Worm (Caenorhabditis elegans) whole organism, L1 larva: Measurements from ENCODE around the gene R09A1.3.

ENCODE experiments used
- C04F5.9 ChIP-seq: sonication (generic microtip); optimal IDR thresholded peaks from 2 replicates; lab custom pipeline; 2016; ENCODE audit warnings: missing genetic modification characterization, missing compliant biosample characterization
- Y116A8C.19 ChIP-seq: sonication (generic microtip); optimal IDR thresholded peaks from 2 replicates; lab custom pipeline; 2016; ENCODE audit warnings: missing compliant biosample characterization, missing genetic modification characterization, borderline replicate concordance
- aha-1 ChIP-seq: fragments of 150-350 bp; optimal IDR thresholded peaks from 2 replicates; lab custom pipeline; 2014; ENCODE audit warnings: missing biosample characterization, missing genetic modification characterization
- aly-2 ChIP-seq: fragments of 150-350 bp; optimal IDR thresholded peaks from 2 replicates; lab custom pipeline; 2014; ENCODE audit warnings: missing biosample characterization, missing genetic modification characterization
- blmp-1 ChIP-seq: fragments of 150-350 bp; optimal IDR thresholded peaks from 2 replicates; lab custom pipeline; 2014; ENCODE audit warnings: missing biosample characterization, missing genetic modification characterization
- ceh-8 ChIP-seq: fragments of 200-800 bp; sonication (Bioruptor generic); optimal IDR thresholded peaks from 2 replicates; lab custom pipeline; 2018; ENCODE audit warnings: mild to moderate bottlenecking, missing genetic modification characterization, moderate library complexity, missing compliant biosample characterization
- ceh-88 ChIP-seq: fragments of 200-800 bp; sonication (Bioruptor generic); IDR thresholded peaks from 2 replicates; pipeline ENCODE4 v1.3.6; 2022; ENCODE audit warnings: missing genetic modification characterization, missing compliant biosample characterization
- ceh-90 ChIP-seq: sonication (generic microtip); optimal IDR thresholded peaks from 2 replicates; lab custom pipeline; 2016; ENCODE audit warnings: missing genetic modification characterization, missing compliant biosample characterization
- ces-1 ChIP-seq: fragments of 150-350 bp; optimal IDR thresholded peaks from 2 replicates; lab custom pipeline; 2014; ENCODE audit warnings: missing biosample characterization, missing genetic modification reagents, missing genetic modification characterization
- egl-13 ChIP-seq: sonication (generic microtip); optimal IDR thresholded peaks from 2 replicates; lab custom pipeline; 2016; ENCODE audit warnings: missing genotype, missing genetic modification reagents, missing genetic modification characterization, missing compliant biosample characterization
- egl-27 ChIP-seq, 2 experiments: fragments of 150-350 bp in 1 of 2; sonication (generic microtip); optimal IDR thresholded peaks; 3 replicates each; lab custom pipeline; 2017 to 2018; ENCODE audit warnings: missing biosample characterization in 2 of 2, missing genetic modification characterization in 2 of 2, missing genetic modification reagents in 2 of 2
- elt-2 ChIP-seq: sonication (generic microtip); optimal IDR thresholded peaks from 2 replicates; lab custom pipeline; 2016; ENCODE audit warnings: missing genetic modification characterization, mild to moderate bottlenecking, inconsistent platforms, missing compliant biosample characterization, missing genetic modification reagents
- elt-3 ChIP-seq, 6 experiments: fragments of 150-350 bp in 1 of 6; sonication (generic microtip); optimal IDR thresholded peaks; 2 replicates each; lab custom pipeline; 2017 to 2018; ENCODE audit warnings: missing biosample characterization in 6 of 6, missing genetic modification characterization in 6 of 6, inconsistent platforms in 1 of 6
- ets-5 ChIP-seq: fragments of 200-800 bp; sonication (Bioruptor generic); IDR thresholded peaks from 2 replicates; pipeline ENCODE4 v1.3.6; 2022; ENCODE audit warnings: missing genetic modification characterization, missing compliant biosample characterization
- fkh-10 ChIP-seq: sonication (generic microtip); optimal IDR thresholded peaks from 2 replicates; lab custom pipeline; 2017; ENCODE audit warnings: missing biosample characterization, missing genetic modification reagents, missing genetic modification characterization
- fkh-4 ChIP-seq: sonication (generic microtip); optimal IDR thresholded peaks from 2 replicates; lab custom pipeline; 2016; ENCODE audit warnings: missing compliant biosample characterization, missing genetic modification characterization, borderline replicate concordance
- fos-1 ChIP-seq: fragments of 150-350 bp; optimal IDR thresholded peaks from 2 replicates; lab custom pipeline; 2014; ENCODE audit warnings: missing biosample characterization, missing genetic modification characterization
- grh-1 ChIP-seq: fragments of 200-800 bp; sonication (Bioruptor generic); IDR thresholded peaks from 2 replicates; pipeline ENCODE4 v1.3.6; 2022; ENCODE audit warnings: missing genetic modification reagents, missing genetic modification characterization, missing compliant biosample characterization
- lin-14 ChIP-seq: fragments of 200-800 bp; sonication (Bioruptor generic); optimal IDR thresholded peaks from 2 replicates; lab custom pipeline; 2018; ENCODE audit warnings: mild to moderate bottlenecking, missing genetic modification characterization, moderate library complexity, missing compliant biosample characterization
- lin-15B ChIP-seq: fragments of 150-350 bp; sonication (generic microtip); optimal IDR thresholded peaks from 3 replicates; lab custom pipeline; 2014; ENCODE audit warnings: missing biosample characterization, missing genetic modification characterization
- lin-39 ChIP-seq: fragments of 150-350 bp; optimal IDR thresholded peaks from 2 replicates; lab custom pipeline; 2014; ENCODE audit warnings: missing biosample characterization, missing genetic modification reagents, missing genetic modification characterization
- lir-3 ChIP-seq: sonication (generic microtip); optimal IDR thresholded peaks from 2 replicates; lab custom pipeline; 2016; ENCODE audit warnings: mild to moderate bottlenecking, missing genetic modification characterization, moderate library complexity, missing compliant biosample characterization; ENCODE audit not compliant: poor library complexity
- lsy-2 ChIP-seq, 2 experiments: fragments of 150-350 bp; optimal IDR thresholded peaks; 2 replicates each; lab custom pipeline; 2014; ENCODE audit warnings: missing biosample characterization in 2 of 2, missing genetic modification characterization in 2 of 2
- mab-9 ChIP-seq: fragments of 200-800 bp; sonication (Bioruptor generic); IDR thresholded peaks from 2 replicates; pipeline ENCODE4 v1.3.6; 2022; ENCODE audit warnings: missing genetic modification reagents, missing genetic modification characterization, missing compliant biosample characterization
- mdl-1 ChIP-seq, 2 experiments: fragments of 150-350 bp; optimal IDR thresholded peaks; 2 replicates each; lab custom pipeline; 2014 to 2017; ENCODE audit warnings: missing biosample characterization in 2 of 2, missing genetic modification characterization in 2 of 2, inconsistent platforms in 1 of 2
- mef-2 ChIP-seq: fragments of 150-350 bp; optimal IDR thresholded peaks from 2 replicates; lab custom pipeline; 2014; ENCODE audit warnings: missing biosample characterization, missing genetic modification characterization
- mep-1 ChIP-seq: fragments of 150-350 bp; optimal IDR thresholded peaks from 2 replicates; lab custom pipeline; 2014; ENCODE audit warnings: missing biosample characterization, missing genetic modification characterization
- nhr-11 ChIP-seq: fragments of 150-350 bp; optimal IDR thresholded peaks from 2 replicates; lab custom pipeline; 2014; ENCODE audit warnings: missing biosample characterization, missing genetic modification characterization
- nhr-12 ChIP-seq: sonication (generic microtip); optimal IDR thresholded peaks from 2 replicates; lab custom pipeline; 2017; ENCODE audit warnings: missing biosample characterization, missing genetic modification characterization
- nhr-20 ChIP-seq: sonication (generic microtip); optimal IDR thresholded peaks from 2 replicates; lab custom pipeline; 2016; ENCODE audit warnings: mild to moderate bottlenecking, missing genetic modification characterization, missing compliant biosample characterization
- nhr-237 ChIP-seq: fragments of 150-350 bp; optimal IDR thresholded peaks from 2 replicates; lab custom pipeline; 2014; ENCODE audit warnings: missing biosample characterization, missing genetic modification characterization
- nhr-28 ChIP-seq: fragments of 150-350 bp; optimal IDR thresholded peaks from 2 replicates; lab custom pipeline; 2014; ENCODE audit warnings: missing biosample characterization, missing genetic modification characterization
- nhr-47 ChIP-seq: sonication (generic microtip); optimal IDR thresholded peaks from 2 replicates; lab custom pipeline; 2016; ENCODE audit warnings: mild to moderate bottlenecking, missing genetic modification characterization, moderate library complexity, missing compliant biosample characterization
- nhr-76 ChIP-seq: sonication (generic microtip); optimal IDR thresholded peaks from 2 replicates; lab custom pipeline; 2017; ENCODE audit warnings: missing biosample characterization, missing genetic modification characterization
- nhr-77 ChIP-seq: fragments of 150-350 bp; optimal IDR thresholded peaks from 2 replicates; lab custom pipeline; 2014; ENCODE audit warnings: missing biosample characterization, missing genetic modification characterization
- nhr-85 ChIP-seq: sonication (generic microtip); peaks from one replicate; lab custom pipeline; 2016; ENCODE audit warnings: missing genetic modification characterization, inconsistent platforms, missing compliant biosample characterization
- pag-3 ChIP-seq: sonication (generic microtip); optimal IDR thresholded peaks from 2 replicates; lab custom pipeline; 2017; ENCODE audit warnings: missing genetic modification characterization, mild to moderate bottlenecking, missing compliant biosample characterization, antibody characterized with exemption, borderline replicate concordance; ENCODE audit not compliant: insufficient read depth
- pqm-1 ChIP-seq: sonication (generic microtip); optimal IDR thresholded peaks from 3 replicates; lab custom pipeline; 2017; ENCODE audit warnings: missing biosample characterization, missing genetic modification characterization
- rnt-1 ChIP-seq: sonication (generic microtip); optimal IDR thresholded peaks from 2 replicates; lab custom pipeline; 2016; ENCODE audit warnings: mild to moderate bottlenecking, missing genetic modification characterization, moderate library complexity, missing compliant biosample characterization
- snpc-4 ChIP-seq: fragments of 150-350 bp; optimal IDR thresholded peaks from 2 replicates; lab custom pipeline; 2014; ENCODE audit warnings: missing biosample characterization, missing genetic modification characterization
- snu-23 ChIP-seq: sonication (generic microtip); optimal IDR thresholded peaks from 2 replicates; lab custom pipeline; 2016; ENCODE audit warnings: missing genetic modification characterization, missing compliant biosample characterization
- sptf-1 ChIP-seq: fragments of 150-350 bp; optimal IDR thresholded peaks from 2 replicates; lab custom pipeline; 2014; ENCODE audit warnings: missing biosample characterization, missing genetic modification characterization
- tbx-2 ChIP-seq: sonication (generic microtip); optimal IDR thresholded peaks from 2 replicates; lab custom pipeline; 2016; ENCODE audit warnings: missing genetic modification characterization, missing compliant biosample characterization
- unc-86 ChIP-seq: sonication (generic microtip); optimal IDR thresholded peaks from 2 replicates; lab custom pipeline; 2016; ENCODE audit warnings: missing genetic modification characterization, missing compliant biosample characterization
- unc-98 ChIP-seq: fragments of 200-800 bp; sonication (Bioruptor generic); IDR thresholded peaks from 2 replicates; pipeline ENCODE4 v1.3.6; 2022; ENCODE audit warnings: missing genetic modification characterization, missing compliant biosample characterization
- xbp-1 ChIP-seq: sonication (generic microtip); optimal IDR thresholded peaks from 2 replicates; lab custom pipeline; 2016; ENCODE audit warnings: missing genetic modification characterization, missing compliant biosample characterization

R09A1.3 gene

DNA sequence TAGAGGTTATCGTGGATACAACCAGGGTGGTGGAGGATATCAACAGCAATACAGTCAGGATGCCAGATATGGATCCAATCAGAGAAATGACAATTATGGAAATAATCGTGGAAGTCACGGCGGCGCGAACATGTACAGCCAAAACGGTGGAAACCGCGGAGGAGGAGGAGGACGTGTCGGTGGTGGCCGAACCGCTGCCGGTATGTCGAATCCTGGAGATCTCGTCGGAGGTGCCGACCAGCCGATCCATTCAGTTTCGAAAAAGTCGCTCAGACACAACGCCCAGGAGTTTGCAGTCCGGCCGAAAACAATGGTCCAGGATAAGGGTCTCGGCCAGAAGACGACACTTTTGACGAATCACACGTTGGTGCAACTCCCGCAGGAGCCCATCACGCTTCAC lies 17.8 kb downstream of the R09A1.3 start:
- TF ChIP-seq ceh-90 (tag; lab: Kevin White, UChicago), result no peak

DNA sequence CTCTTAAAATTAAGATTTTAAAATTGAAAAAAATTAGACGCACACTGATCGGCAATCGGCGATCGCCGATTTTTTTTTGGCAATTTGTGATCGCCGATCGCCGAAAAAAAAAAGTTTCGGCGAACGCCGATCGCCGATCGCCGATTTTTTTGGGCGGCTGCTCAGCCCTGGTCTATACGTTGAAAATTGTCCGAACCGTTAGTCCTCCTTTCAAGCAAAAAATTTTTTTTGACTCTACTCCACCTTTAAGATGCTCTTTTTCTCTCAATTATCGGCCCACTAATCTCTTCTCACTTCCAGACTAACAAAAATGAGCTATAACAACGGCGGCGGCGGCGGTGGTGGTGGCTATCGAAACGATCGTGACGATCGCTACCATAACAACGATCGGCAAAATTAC lies 18.4 kb downstream of the R09A1.3 start, which contains the start of gene ergo-1:
Gene ergo-1, plus strand, starts transcription at position 301 of the 400 bp plus-strand sequence.
- no peak for TF ChIP-seq nhr-76 (tag; lab: Kevin White, UChicago)
- no peak for TF ChIP-seq fkh-10 (GFP tag; lab: Kevin White, UChicago)
- no peak for TF ChIP-seq nhr-20 (tag; lab: Kevin White, UChicago)
- no peak for TF ChIP-seq snu-23
- no peak for TF ChIP-seq pag-3 (tag; lab: Kevin White, UChicago)
- no peak for TF ChIP-seq ces-1 (GFP tag; lab: Kevin White, UChicago)
- TF ChIP-seq nhr-28 (tag; lab: Kevin White, UChicago), result no peak

DNA sequence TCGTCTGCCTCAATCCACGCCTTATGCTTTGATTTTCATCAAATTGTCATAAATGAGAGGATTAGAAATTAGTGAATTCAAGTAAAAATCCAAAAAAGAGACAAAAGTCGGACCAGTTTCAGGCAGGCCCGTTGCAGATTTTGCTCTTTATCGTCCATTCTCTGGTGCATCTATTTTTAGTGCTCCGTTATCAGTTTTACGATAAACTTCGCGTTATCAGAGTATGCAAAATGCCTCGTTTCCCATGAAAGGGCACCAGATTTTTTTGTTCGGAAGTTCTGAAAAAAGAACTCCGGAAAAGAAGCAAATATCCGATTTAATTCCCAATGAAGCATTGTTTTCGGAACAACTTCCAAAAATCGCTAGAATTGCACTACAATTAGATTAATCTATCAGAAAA lies 21.0 kb downstream of the R09A1.3 start:
- TF ChIP-seq pqm-1, result no peak
- TF ChIP-seq lin-15B (tag; lab: Kevin White, UChicago), result no peak
- no peak for TF ChIP-seq unc-86
- TF ChIP-seq ceh-90 (tag; lab: Kevin White, UChicago), result no peak
- TF ChIP-seq xbp-1, result no peak
- TF ChIP-seq nhr-237 (tag; lab: Kevin White, UChicago), result no peak
- no peak for TF ChIP-seq mep-1
- no peak for TF ChIP-seq nhr-47 (tag; lab: Kevin White, UChicago)
- no peak for TF ChIP-seq tbx-2 (tag; lab: Kevin White, UChicago)
- TF ChIP-seq elt-3 (tag; optimal IDR thresholded peaks at IDR 0.05; lab: Kevin White, UChicago), result no peak
- no peak for TF ChIP-seq nhr-77
- no peak for TF ChIP-seq ces-1 (GFP tag; lab: Kevin White, UChicago)
- no peak for TF ChIP-seq snu-23
- TF ChIP-seq lsy-2 (tag; optimal IDR thresholded peaks at IDR 0.05; lab: Kevin White, UChicago), result no peak

DNA sequence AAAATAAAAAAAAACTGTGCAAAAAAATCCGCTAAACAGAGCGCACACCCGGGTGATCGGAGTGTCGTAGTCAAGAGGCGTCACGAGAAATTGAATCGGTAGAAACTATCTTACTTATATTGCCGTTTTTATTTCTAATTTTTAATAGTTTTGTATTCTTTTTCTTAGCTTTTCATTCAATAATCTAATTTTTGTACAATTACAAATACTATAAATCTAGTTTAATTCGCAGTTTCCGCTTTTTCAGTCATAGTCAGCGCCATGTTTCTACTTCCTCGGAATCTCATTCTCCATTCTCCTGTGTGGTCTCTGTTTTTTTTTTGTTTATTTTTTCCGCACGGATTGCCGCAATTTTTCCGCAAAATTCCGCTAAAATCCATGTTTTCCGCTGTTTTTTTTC lies 23.0 kb downstream of the R09A1.3 start:
- TF ChIP-seq tbx-2 (tag; lab: Kevin White, UChicago) (peak; percentile 91), rnt-1 (tag; lab: Kevin White, UChicago) (no peak), blmp-1 (tag; lab: Kevin White, UChicago) (peak; percentile 18), ceh-88 (GFP tag; lab: Robert Waterston, UW) (peak; percentile 87), ceh-8 (GFP tag; lab: Kevin White, UChicago) (peak; percentile 26), nhr-85 (tag; lab: Kevin White, UChicago) (peak; percentile 94), lin-39 (tag; lab: Kevin White, UChicago) (peak; percentile 52), nhr-237 (tag; lab: Kevin White, UChicago) (peak; percentile 23), mab-9 (GFP tag; lab: Robert Waterston, UW) (peak; percentile 76), egl-27 (tag; optimal IDR thresholded peaks at IDR 0.05; lab: Kevin White, UChicago) (no peak), mef-2 (tag; lab: Kevin White, UChicago) (no peak), lin-14 (no peak), lir-3 (tag; lab: Kevin White, UChicago) (no peak), ets-5 (GFP tag; lab: Robert Waterston, UW) (no peak), mdl-1 (tag; optimal IDR thresholded peaks at IDR 0.05; lab: Kevin White, UChicago) (peak in 1 of 2 experiments; percentile 16), fos-1 (tag; lab: Kevin White, UChicago) (peak; percentile 36), pqm-1 (no peak), C04F5.9 (peak; percentile 75), grh-1 (GFP tag; lab: Robert Waterston, UW) (no peak), sptf-1 (tag; lab: Kevin White, UChicago) (no peak), elt-3 (tag; optimal IDR thresholded peaks at IDR 0.05; lab: Kevin White, UChicago) (no peak), egl-13 (peak; percentile 81), aly-2 (tag; lab: Kevin White, UChicago) (no peak), xbp-1 (peak; percentile 78), elt-2 (tag; lab: Kevin White, UChicago) (peak; percentile 59), aha-1 (no peak), nhr-12 (tag; lab: Kevin White, UChicago) (no peak), lsy-2 (tag; optimal IDR thresholded peaks at IDR 0.05; lab: Kevin White, UChicago) (peak; percentile 64 to 82), unc-98 (peak; percentile 97), nhr-11 (tag; lab: Kevin White, UChicago) (no peak), fkh-4 (tag; lab: Kevin White, UChicago) (peak; percentile 87), Y116A8C.19 (peak; percentile 52), snpc-4 (no peak), nhr-77 (peak; percentile 5), nhr-47 (tag; lab: Kevin White, UChicago) (peak; percentile 93)
